Fruit fly (Drosophila melanogaster) whole organism, embryonic: ENCODE data around the gene zuc.

Source experiments
- ATbp ChIP-seq: fragments of 200-800 bp; sonication (Bioruptor generic); optimal IDR thresholded peaks from 2 replicates; lab custom pipeline; 2017; ENCODE audit warnings: missing biosample characterization, mild to moderate bottlenecking, missing genetic modification characterization, missing genetic modification reagents
- Abd-B ChIP-seq: fragments of 200-800 bp; sonication (Bioruptor generic); optimal IDR thresholded peaks from 2 replicates; lab custom pipeline; 2018; ENCODE audit warnings: missing biosample characterization, mild to moderate bottlenecking, missing genetic modification characterization, moderate library complexity
- Antp ChIP-seq: fragments of 200-800 bp; sonication (Bioruptor generic); optimal IDR thresholded peaks from 3 replicates; lab custom pipeline; 2016; ENCODE audit warnings: missing biosample characterization, missing genetic modification characterization
- Asciz ChIP-seq: fragments of 200-800 bp; sonication (Bioruptor generic); optimal IDR thresholded peaks from 2 replicates; lab custom pipeline; 2017; ENCODE audit warnings: missing biosample characterization, mild to moderate bottlenecking, missing genetic modification characterization, missing genetic modification reagents
- Awh ChIP-seq: fragments of 200-800 bp; sonication (Bioruptor generic); IDR thresholded peaks from 2 replicates; pipeline ENCODE4, ENCODE4 v1.3.6; 2022; ENCODE audit warnings: missing biosample characterization, missing genetic modification characterization
- CG10209 ChIP-seq: fragments of 200-800 bp; sonication (Bioruptor generic); optimal IDR thresholded peaks from 3 replicates; lab custom pipeline; 2017; ENCODE audit warnings: missing biosample characterization, mild to moderate bottlenecking, missing genetic modification characterization, missing genetic modification reagents
- CG1024 ChIP-seq: fragments of 200-800 bp; sonication (Bioruptor generic); IDR thresholded peaks from 2 replicates; pipeline ENCODE4 v1.3.6; 2022; ENCODE audit warnings: missing biosample characterization, missing genetic modification characterization
- CG11398 ChIP-seq: fragments of 200-800 bp; sonication (Bioruptor generic); optimal IDR thresholded peaks from 2 replicates; lab custom pipeline; 2016; ENCODE audit warnings: missing biosample characterization, missing genetic modification characterization
- CG13424 ChIP-seq: fragments of 200-800 bp; sonication (Bioruptor generic); optimal IDR thresholded peaks from 2 replicates; lab custom pipeline; 2019; ENCODE audit warnings: missing biosample characterization, mild to moderate bottlenecking, missing genetic modification characterization, moderate library complexity
- CG14965 ChIP-seq: fragments of 200-800 bp; sonication (Bioruptor generic); optimal IDR thresholded peaks from 2 replicates; lab custom pipeline; 2016; ENCODE audit warnings: missing biosample characterization, missing genetic modification characterization, borderline replicate concordance
- CG15269 ChIP-seq: fragments of 200-800 bp; sonication (Bioruptor generic); optimal IDR thresholded peaks from 2 replicates; lab custom pipeline; 2018; ENCODE audit warnings: missing biosample characterization, mild to moderate bottlenecking, missing genetic modification characterization, moderate library complexity
- CG16813 ChIP-seq: fragments of 200-800 bp; sonication (Bioruptor generic); IDR thresholded peaks from 3 replicates; pipeline ENCODE4 v1.3.6; 2022; ENCODE audit warnings: missing biosample characterization, missing genetic modification characterization; ENCODE audit not compliant: partially characterized antibody
- CG2199 ChIP-seq: fragments of 200-800 bp; sonication (Bioruptor generic); IDR thresholded peaks from 3 replicates; pipeline ENCODE4 v1.3.6; 2022; ENCODE audit warnings: missing biosample characterization, missing genetic modification characterization
- CG2712 ChIP-seq: fragments of 200-800 bp; optimal IDR thresholded peaks from 3 replicates; lab custom pipeline; 2019; ENCODE audit warnings: missing biosample characterization, mild to moderate bottlenecking, missing genetic modification characterization, moderate library complexity
- CG31441 ChIP-seq: fragments of 200-800 bp; sonication (Bioruptor generic); IDR thresholded peaks from 2 replicates; pipeline ENCODE4 v1.3.6; 2022; ENCODE audit warnings: missing biosample characterization, missing genetic modification characterization
- CG32532 ChIP-seq: fragments of 200-800 bp; sonication (Bioruptor generic); IDR thresholded peaks from 2 replicates; pipeline ENCODE4 v1.3.6; 2022; ENCODE audit warnings: missing biosample characterization, missing genetic modification characterization
- CG32772 ChIP-seq: fragments of 200-800 bp; sonication (Bioruptor generic); IDR thresholded peaks from 2 replicates; pipeline ENCODE4 v1.3.6; 2022; ENCODE audit warnings: missing biosample characterization, missing genetic modification characterization
- CG3995 ChIP-seq: fragments of 200-800 bp; sonication (Bioruptor generic); optimal IDR thresholded peaks from 3 replicates; lab custom pipeline; 2016; ENCODE audit warnings: missing biosample characterization, missing genetic modification characterization
- CG6175 ChIP-seq: fragments of 200-800 bp; sonication (Bioruptor generic); IDR thresholded peaks from 3 replicates; pipeline ENCODE4 v1.3.6; 2022; ENCODE audit warnings: missing biosample characterization, missing genetic modification characterization
- CG6254 ChIP-seq: fragments of 200-800 bp; sonication (Bioruptor generic); optimal IDR thresholded peaks from 3 replicates; lab custom pipeline; 2017; ENCODE audit warnings: mild to moderate bottlenecking, missing biosample characterization, missing genetic modification reagents, missing genetic modification characterization
- CG6272 ChIP-seq: fragments of 200-800 bp; sonication (Bioruptor generic); IDR thresholded peaks from 2 replicates; pipeline ENCODE4 v1.3.6; 2022; ENCODE audit warnings: missing biosample characterization, missing genetic modification characterization
- CG6813 ChIP-seq: fragments of 200-800 bp; sonication (Bioruptor generic); optimal IDR thresholded peaks from 2 replicates; lab custom pipeline; 2017; ENCODE audit warnings: missing biosample characterization, missing genetic modification characterization, mild to moderate bottlenecking, moderate library complexity, missing genetic modification reagents
- CG8089 ChIP-seq: fragments of 200-800 bp; sonication (Bioruptor generic); optimal IDR thresholded peaks from 3 replicates; lab custom pipeline; 2016; ENCODE audit warnings: missing biosample characterization, missing genetic modification characterization
- CG8924 ChIP-seq: fragments of 200-800 bp; optimal IDR thresholded peaks from 3 replicates; lab custom pipeline; 2019; ENCODE audit warnings: missing biosample characterization, mild to moderate bottlenecking, missing genetic modification characterization, moderate library complexity
- Eip74EF ChIP-seq, 2 experiments: fragments of 200-800 bp in 1 of 2; fragments of >200 bp in 1 of 2; sonication (Bioruptor generic) in 1 of 2; optimal IDR thresholded peaks; 2 replicates each; lab custom pipeline; 2017 to 2019; ENCODE audit warnings: missing biosample characterization in 2 of 2, missing genetic modification characterization in 2 of 2, mild to moderate bottlenecking in 1 of 2, moderate library complexity in 1 of 2
- MTF-1 ChIP-seq: fragments of 200-800 bp; sonication (Bioruptor generic); optimal IDR thresholded peaks from 2 replicates; lab custom pipeline; 2018; ENCODE audit warnings: missing biosample characterization, mild to moderate bottlenecking, missing genetic modification characterization, borderline replicate concordance
- Med ChIP-seq: fragments of 200-800 bp; sonication (Bioruptor generic); peaks from one replicate; lab custom pipeline; 2016; ENCODE audit warnings: missing biosample characterization, missing genetic modification characterization, mild to moderate bottlenecking, inconsistent platforms, moderate library complexity
- Myb ChIP-seq: fragments of 200-800 bp; sonication (Bioruptor generic); optimal IDR thresholded peaks from 2 replicates; lab custom pipeline; 2016; ENCODE audit warnings: missing biosample characterization, missing genetic modification characterization
- NFAT ChIP-seq: fragments of 200-800 bp; sonication (Bioruptor generic); IDR thresholded peaks from 2 replicates; pipeline ENCODE4 v1.3.6; 2022; ENCODE audit warnings: missing biosample characterization, missing genetic modification characterization
- NfI ChIP-seq: fragments of 200-800 bp; sonication (Bioruptor generic); optimal IDR thresholded peaks from 3 replicates; lab custom pipeline; 2018; ENCODE audit warnings: missing biosample characterization, mild to moderate bottlenecking, missing genetic modification characterization, moderate library complexity
- Six4 ChIP-seq: fragments of 200-800 bp; sonication (Bioruptor generic); optimal IDR thresholded peaks from 2 replicates; lab custom pipeline; 2016; ENCODE audit warnings: missing biosample characterization, missing genetic modification characterization
- abd-A ChIP-seq: fragments of 200-800 bp; sonication (Bioruptor generic); optimal IDR thresholded peaks from 3 replicates; lab custom pipeline; 2019; ENCODE audit warnings: missing biosample characterization, mild to moderate bottlenecking, missing genetic modification characterization, moderate library complexity
- ara ChIP-seq: fragments of 200-800 bp; sonication (Bioruptor generic); IDR thresholded peaks from 2 replicates; pipeline ENCODE4 v1.3.6; 2022; ENCODE audit warnings: missing biosample characterization, missing genetic modification characterization
- ci ChIP-seq: fragments of 200-800 bp; sonication (Bioruptor generic); IDR thresholded peaks from 3 replicates; pipeline ENCODE4 v1.3.6; 2022; ENCODE audit warnings: missing biosample characterization, missing genetic modification characterization
- disco-r ChIP-seq: fragments of 200-800 bp; sonication (Bioruptor generic); optimal IDR thresholded peaks from 2 replicates; lab custom pipeline; 2016; ENCODE audit warnings: missing biosample characterization, missing genetic modification characterization
- kni ChIP-seq: fragments of 200-800 bp; sonication (Bioruptor generic); optimal IDR thresholded peaks from 3 replicates; lab custom pipeline; 2017; ENCODE audit warnings: mild to moderate bottlenecking, missing biosample characterization, missing genetic modification reagents, missing genetic modification characterization
- mam ChIP-seq: fragments of 200-800 bp; sonication (Bioruptor generic); optimal IDR thresholded peaks from 3 replicates; lab custom pipeline; 2016; ENCODE audit warnings: missing biosample characterization, missing genetic modification characterization
- mirr ChIP-seq: fragments of 200-800 bp; sonication (Bioruptor generic); optimal IDR thresholded peaks from 3 replicates; lab custom pipeline; 2018; ENCODE audit warnings: missing biosample characterization, mild to moderate bottlenecking, missing genetic modification characterization
- nau ChIP-seq: fragments of 200-800 bp; sonication (Bioruptor generic); optimal IDR thresholded peaks from 3 replicates; lab custom pipeline; 2017; ENCODE audit warnings: missing biosample characterization, mild to moderate bottlenecking, missing genetic modification characterization, missing genetic modification reagents
- oc ChIP-seq: fragments of 200-800 bp; sonication (Bioruptor generic); optimal IDR thresholded peaks from 2 replicates; lab custom pipeline; 2018; ENCODE audit warnings: missing biosample characterization, mild to moderate bottlenecking, missing genetic modification characterization, moderate library complexity
- phol ChIP-seq: fragments of 200-800 bp; sonication (Bioruptor generic); optimal IDR thresholded peaks from 3 replicates; lab custom pipeline; 2018; ENCODE audit warnings: missing biosample characterization, mild to moderate bottlenecking, missing genetic modification characterization, moderate library complexity
- seq ChIP-seq: fragments of 200-800 bp; sonication (Bioruptor generic); IDR thresholded peaks from 2 replicates; pipeline ENCODE4 v1.3.6; 2022; ENCODE audit warnings: missing biosample characterization, missing genetic modification characterization
- sim ChIP-seq: fragments of 200-800 bp; sonication (Bioruptor generic); IDR thresholded peaks from 2 replicates; pipeline ENCODE4 v1.3.6; 2022; ENCODE audit warnings: missing biosample characterization, missing genetic modification characterization
- sob ChIP-seq: fragments of 200-800 bp; sonication (Bioruptor generic); IDR thresholded peaks from 2 replicates; pipeline ENCODE4 v1.3.6; 2022; ENCODE audit warnings: missing biosample characterization, missing genetic modification characterization
- sqz ChIP-seq: fragments of 200-800 bp; sonication (Bioruptor generic); optimal IDR thresholded peaks from 3 replicates; lab custom pipeline; 2018; ENCODE audit warnings: missing biosample characterization, mild to moderate bottlenecking, missing genetic modification characterization
- ssp ChIP-seq: fragments of 200-800 bp; sonication (Bioruptor generic); IDR thresholded peaks from 2 replicates; pipeline ENCODE4 v1.3.6; 2022; ENCODE audit warnings: missing biosample characterization, missing genetic modification characterization
- tx ChIP-seq: fragments of 200-800 bp; sonication (Bioruptor generic); optimal IDR thresholded peaks from 2 replicates; lab custom pipeline; 2016; ENCODE audit warnings: missing biosample characterization, missing genetic modification characterization
- vvl ChIP-seq: fragments of 200-800 bp; sonication (Bioruptor generic); IDR thresholded peaks from 2 replicates; pipeline ENCODE4 v1.3.6; 2022; ENCODE audit warnings: missing biosample characterization, missing genetic modification characterization
- yki ChIP-seq: fragments of >200 bp; optimal IDR thresholded peaks from 3 replicates; lab custom pipeline; 2018

zuc gene

DNA sequence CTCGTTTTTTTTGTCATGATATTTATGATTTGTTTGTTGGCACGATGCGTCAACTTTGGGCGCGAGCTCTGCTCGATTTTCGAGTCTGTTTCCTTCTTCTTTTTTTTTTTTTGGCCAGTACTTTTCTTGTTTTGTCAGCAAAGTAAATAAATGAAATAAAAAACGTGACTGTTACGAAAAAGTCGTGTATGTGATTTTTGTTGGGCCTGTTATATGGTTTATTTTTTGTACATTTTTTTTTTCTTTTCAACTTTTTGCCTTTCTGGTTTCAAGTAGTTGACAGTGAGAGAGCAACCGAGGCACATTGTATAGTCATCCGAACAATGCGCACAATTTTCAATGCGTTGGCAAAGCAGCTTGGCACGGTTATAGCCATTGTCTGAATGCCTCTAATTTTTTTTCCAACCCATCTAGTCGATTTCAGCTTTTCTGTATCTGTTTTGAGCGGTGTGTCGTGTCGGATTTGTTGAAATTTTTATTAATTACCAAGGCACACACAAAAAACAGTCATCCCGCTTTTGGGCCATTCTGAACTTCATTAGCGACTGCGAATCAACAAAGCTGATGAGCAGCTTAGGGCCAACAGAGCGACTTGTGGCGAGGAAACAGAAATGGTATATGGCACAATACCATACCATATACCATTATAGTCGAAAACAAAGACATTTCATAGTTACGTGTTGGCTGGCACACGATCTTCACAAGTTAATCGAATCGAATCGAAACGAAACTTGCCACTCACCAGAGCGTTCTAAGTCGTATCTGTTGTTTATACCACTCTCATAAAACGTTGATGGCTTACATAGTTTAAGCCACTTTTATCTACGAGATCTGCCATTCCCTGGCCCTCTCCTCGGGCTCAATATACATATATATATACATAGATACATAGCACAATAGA lies 26.0 kb downstream of the zuc start (continued):
- TF ChIP-seq seq (GFP tag; lab: Robert Waterston, UW) = no peak
- peak; percentile 53 for TF ChIP-seq Med (GFP tag; lab: Kevin White, UChicago)
- no peak for TF ChIP-seq ssp (GFP tag; lab: Robert Waterston, UW)
- peak; percentile 71 for TF ChIP-seq Awh
- TF ChIP-seq CG16813 (GFP tag; lab: Robert Waterston, UW) = no peak
- TF ChIP-seq CG32772 = no peak
- no peak for TF ChIP-seq CG3995 (GFP tag; lab: Kevin White, UChicago)
- no peak for TF ChIP-seq Myb
- TF ChIP-seq CG15269 = peak; percentile 73
- peak; percentile 15 for TF ChIP-seq sqz (GFP tag; lab: Kevin White, UChicago)
- no peak for TF ChIP-seq sim (GFP tag; lab: Robert Waterston, UW)
- no peak for TF ChIP-seq CG2712 (tag; lab: Kevin White, UChicago)
- no peak for TF ChIP-seq abd-A
- no peak for TF ChIP-seq CG8924
- no peak for TF ChIP-seq ara
- TF ChIP-seq MTF-1 (GFP tag; lab: Kevin White, UChicago) = no peak

DNA sequence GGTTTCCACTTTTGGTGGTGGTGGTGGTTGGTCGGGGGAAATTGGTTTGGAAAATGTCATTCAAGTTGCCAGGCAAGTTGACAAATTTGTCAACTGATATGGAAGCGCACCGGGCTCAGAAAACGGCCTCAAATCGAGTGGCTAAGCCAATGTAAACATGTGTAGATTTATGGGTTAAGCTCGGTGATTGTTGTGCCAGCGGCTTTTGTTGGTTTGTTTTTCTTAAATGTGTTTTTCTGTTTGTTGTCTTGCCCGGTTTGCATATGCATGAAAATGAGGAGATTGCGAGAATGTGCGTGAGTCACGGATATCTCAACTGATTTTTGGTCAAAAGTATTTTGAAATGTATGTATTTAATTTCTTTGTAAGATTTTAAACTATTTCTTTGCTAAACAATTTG lies 28.8 kb downstream of the zuc start:
- TF ChIP-seq phol (tag; lab: Kevin White, UChicago) (no peak), oc (peak; percentile 57), CG6254 (no peak), CG11398 (GFP tag; lab: Kevin White, UChicago) (no peak), disco-r (no peak), ci (GFP tag; lab: Robert Waterston, UW) (0 out of 3 replicates have a peak, but pooled peaks have one; percentile 28), CG31441 (GFP tag; lab: Robert Waterston, UW) (0 out of 2 replicates have a peak, but pooled peaks have one; percentile 16), sqz (GFP tag; lab: Kevin White, UChicago) (peak; percentile 59), nau (GFP tag; lab: Kevin White, UChicago) (peak; percentile 16), ATbp (GFP tag; lab: Kevin White, UChicago) (peak; percentile 4), CG32532 (GFP tag; lab: Robert Waterston, UW) (no peak), Asciz (GFP tag; lab: Kevin White, UChicago) (peak; percentile 17), yki (no peak), NfI (GFP tag; lab: Kevin White, UChicago) (no peak), kni (GFP tag; lab: Kevin White, UChicago) (peak; percentile 29), CG1024 (no peak), CG6813 (GFP tag; lab: Kevin White, UChicago) (peak; percentile 50), NFAT (GFP tag; lab: Robert Waterston, UW) (no peak), tx (no peak), Eip74EF (GFP tag; optimal IDR thresholded peaks at IDR 0.05; lab: Kevin White, UChicago) (peak in 1 of 2 experiments; percentile 25), sob (GFP tag; lab: Robert Waterston, UW) (no peak), vvl (GFP tag; lab: Robert Waterston, UW) (peak; percentile 56; the same call in 1 of the 2 replicates), Antp (GFP tag; lab: Kevin White, UChicago) (no peak), sim (GFP tag; lab: Robert Waterston, UW) (no peak), Six4 (GFP tag; lab: Kevin White, UChicago) (no peak), mam (GFP tag; lab: Kevin White, UChicago) (no peak), Abd-B (GFP tag; lab: Kevin White, UChicago) (no peak), CG14965 (GFP tag; lab: Kevin White, UChicago) (no peak), CG6272 (GFP tag; lab: Robert Waterston, UW) (no peak), CG8089 (no peak), CG10209 (GFP tag; lab: Kevin White, UChicago) (no peak), mirr (GFP tag; lab: Kevin White, UChicago) (no peak), CG6175 (GFP tag; lab: Robert Waterston, UW) (no peak), CG2199 (GFP tag; lab: Robert Waterston, UW) (peak; percentile 51; the same call in 1 of the 3 replicates), CG13424 (tag; lab: Kevin White, UChicago) (no peak)
